Worm (Caenorhabditis elegans) whole organism, late embryonic: ENCODE measurements around the gene C42C1.8.

ENCODE experiments used
- C08G9.2 ChIP-seq: sonication (generic microtip); optimal IDR thresholded peaks from 2 replicates; lab custom pipeline; 2016; ENCODE audit warnings: mild to moderate bottlenecking, missing genetic modification characterization, moderate library complexity, missing compliant biosample characterization
- C38D4.7 ChIP-seq: fragments of 200-800 bp; sonication (Bioruptor generic); optimal IDR thresholded peaks from 2 replicates; lab custom pipeline; 2018; ENCODE audit warnings: mild to moderate bottlenecking, missing genetic modification characterization, moderate library complexity, missing compliant biosample characterization
- F13H6.1 ChIP-seq: sonication (generic microtip); optimal IDR thresholded peaks from 2 replicates; lab custom pipeline; 2016; ENCODE audit warnings: missing genetic modification characterization, missing compliant biosample characterization
- K02D7.2 ChIP-seq: sonication (generic microtip); optimal IDR thresholded peaks from 2 replicates; lab custom pipeline; 2017; ENCODE audit warnings: mild to moderate bottlenecking, missing genetic modification characterization, missing compliant biosample characterization
- Y22D7AL.16 ChIP-seq: sonication (generic microtip); optimal IDR thresholded peaks from 2 replicates; lab custom pipeline; 2016; ENCODE audit warnings: missing genetic modification characterization, missing compliant biosample characterization
- ahr-1 ChIP-seq: sonication (generic microtip); optimal IDR thresholded peaks from 2 replicates; lab custom pipeline; 2016; ENCODE audit warnings: missing genetic modification characterization, missing compliant biosample characterization
- ceh-18 ChIP-seq: sonication (generic microtip); optimal IDR thresholded peaks from 2 replicates; lab custom pipeline; 2016; ENCODE audit warnings: missing genetic modification characterization, missing compliant biosample characterization
- ceh-22 ChIP-seq: sonication (generic microtip); optimal IDR thresholded peaks from 2 replicates; lab custom pipeline; 2017; ENCODE audit warnings: missing biosample characterization, missing genetic modification characterization
- ceh-24 ChIP-seq: sonication (generic microtip); optimal IDR thresholded peaks from 2 replicates; lab custom pipeline; 2016; ENCODE audit warnings: mild to moderate bottlenecking, missing genetic modification characterization, missing compliant biosample characterization
- ceh-30 ChIP-seq: fragments of 150-350 bp; optimal IDR thresholded peaks from 2 replicates; lab custom pipeline; 2014; ENCODE audit warnings: missing biosample characterization, missing genetic modification characterization
- ceh-48 ChIP-seq: sonication (generic microtip); optimal IDR thresholded peaks from 2 replicates; lab custom pipeline; 2016; ENCODE audit warnings: missing genetic modification characterization, inconsistent platforms, missing compliant biosample characterization
- ceh-6 ChIP-seq: fragments of 200-800 bp; sonication (Bioruptor generic); optimal IDR thresholded peaks from 2 replicates; lab custom pipeline; 2018; ENCODE audit warnings: mild to moderate bottlenecking, missing genetic modification characterization, missing compliant biosample characterization
- dve-1 ChIP-seq: sonication (generic microtip); optimal IDR thresholded peaks from 2 replicates; lab custom pipeline; 2017; ENCODE audit warnings: antibody characterized with exemption, mild to moderate bottlenecking, missing genetic modification characterization, missing compliant biosample characterization
- elt-4 ChIP-seq: sonication (generic microtip); optimal IDR thresholded peaks from 2 replicates; lab custom pipeline; 2016; ENCODE audit warnings: missing genetic modification characterization, missing compliant biosample characterization
- fax-1 ChIP-seq: sonication (generic microtip); optimal IDR thresholded peaks from 2 replicates; lab custom pipeline; 2016; ENCODE audit warnings: missing genotype, missing genetic modification characterization, missing compliant biosample characterization
- fkh-6 ChIP-seq: sonication (generic microtip); optimal IDR thresholded peaks from 2 replicates; lab custom pipeline; 2016; ENCODE audit warnings: missing genetic modification characterization, missing compliant biosample characterization
- gmeb-2 ChIP-seq: sonication (generic microtip); optimal IDR thresholded peaks from 2 replicates; lab custom pipeline; 2016; ENCODE audit warnings: missing genetic modification characterization, inconsistent platforms, missing compliant biosample characterization
- hlh-13 ChIP-seq: fragments of 200-800 bp; sonication (Bioruptor generic); optimal IDR thresholded peaks from 2 replicates; lab custom pipeline; 2018; ENCODE audit warnings: mild to moderate bottlenecking, missing genetic modification characterization, missing compliant biosample characterization
- hlh-15 ChIP-seq: sonication (generic microtip); optimal IDR thresholded peaks from 2 replicates; lab custom pipeline; 2016; ENCODE audit warnings: missing genetic modification characterization, missing compliant biosample characterization
- hlh-30 ChIP-seq: sonication (generic microtip); optimal IDR thresholded peaks from 2 replicates; lab custom pipeline; 2017; ENCODE audit warnings: antibody characterized with exemption, missing genetic modification characterization, missing compliant biosample characterization; ENCODE audit not compliant: insufficient read depth
- hlh-6 ChIP-seq: sonication (generic microtip); optimal IDR thresholded peaks from 2 replicates; lab custom pipeline; 2016; ENCODE audit warnings: missing genotype, missing genetic modification characterization, missing compliant biosample characterization
- hlh-8 ChIP-seq: sonication (generic microtip); optimal IDR thresholded peaks from 2 replicates; lab custom pipeline; 2016; ENCODE audit warnings: missing genotype, missing genetic modification characterization, missing compliant biosample characterization
- madf-2 ChIP-seq: sonication (generic microtip); optimal IDR thresholded peaks from 2 replicates; lab custom pipeline; 2017; ENCODE audit warnings: missing genetic modification characterization, missing compliant biosample characterization
- nfya-1 ChIP-seq: sonication (generic microtip); optimal IDR thresholded peaks from 2 replicates; lab custom pipeline; 2017; ENCODE audit warnings: missing genetic modification characterization, mild to moderate bottlenecking, missing compliant biosample characterization, antibody characterized with exemption, moderate library complexity
- nhr-11 ChIP-seq: fragments of 150-350 bp; optimal IDR thresholded peaks from 2 replicates; lab custom pipeline; 2014; ENCODE audit warnings: missing biosample characterization, missing genetic modification characterization
- nhr-232 ChIP-seq: sonication (generic microtip); optimal IDR thresholded peaks from 2 replicates; lab custom pipeline; 2016; ENCODE audit warnings: missing genetic modification characterization, missing compliant biosample characterization
- npax-4 ChIP-seq: sonication (generic microtip); optimal IDR thresholded peaks from 2 replicates; lab custom pipeline; 2016; ENCODE audit warnings: missing genetic modification characterization, missing compliant biosample characterization
- odd-2 ChIP-seq: sonication (generic microtip); optimal IDR thresholded peaks from 2 replicates; lab custom pipeline; 2017; ENCODE audit warnings: antibody characterized with exemption, mild to moderate bottlenecking, missing genetic modification characterization, missing compliant biosample characterization
- pat-9 ChIP-seq: fragments of 200-800 bp; sonication (Bioruptor generic); optimal IDR thresholded peaks from 2 replicates; lab custom pipeline; 2018; ENCODE audit warnings: mild to moderate bottlenecking, missing genetic modification characterization, moderate library complexity, missing compliant biosample characterization
- pax-1 ChIP-seq: fragments of 150-350 bp; optimal IDR thresholded peaks from 2 replicates; lab custom pipeline; 2014; ENCODE audit warnings: missing biosample characterization, missing genetic modification characterization
- pros-1 ChIP-seq: fragments of 150-350 bp; optimal IDR thresholded peaks from 2 replicates; lab custom pipeline; 2014; ENCODE audit warnings: missing biosample characterization, missing genetic modification reagents, missing genetic modification characterization
- ref-2 ChIP-seq: sonication (generic microtip); optimal IDR thresholded peaks from 2 replicates; lab custom pipeline; 2016; ENCODE audit warnings: missing genetic modification characterization, missing compliant biosample characterization
- rnt-1 ChIP-seq: sonication (generic microtip); optimal IDR thresholded peaks from 2 replicates; lab custom pipeline; 2016; ENCODE audit warnings: missing genetic modification characterization, missing compliant biosample characterization
- sdc-2 ChIP-seq: sonication (generic microtip); optimal IDR thresholded peaks from 2 replicates; lab custom pipeline; 2016; ENCODE audit warnings: missing genotype, missing genetic modification characterization, missing compliant biosample characterization
- sox-2 ChIP-seq: fragments of 200-800 bp; sonication (Bioruptor generic); IDR thresholded peaks from 2 replicates; pipeline ENCODE4 v1.3.6; 2022; ENCODE audit warnings: missing genetic modification reagents, missing genetic modification characterization, missing compliant biosample characterization
- tbx-7 ChIP-seq: sonication (generic microtip); optimal IDR thresholded peaks from 2 replicates; lab custom pipeline; 2016; ENCODE audit warnings: missing genotype, missing genetic modification characterization, missing compliant biosample characterization
- unc-42 ChIP-seq: sonication (generic microtip); optimal IDR thresholded peaks from 2 replicates; lab custom pipeline; 2016; ENCODE audit warnings: missing genotype, missing genetic modification characterization, missing compliant biosample characterization
- unc-55 ChIP-seq: sonication (generic microtip); optimal IDR thresholded peaks from 2 replicates; lab custom pipeline; 2017; ENCODE audit warnings: missing biosample characterization, missing genetic modification reagents, missing genetic modification characterization
- unc-86 ChIP-seq: sonication (generic microtip); optimal IDR thresholded peaks from 2 replicates; lab custom pipeline; 2016; ENCODE audit warnings: missing genetic modification characterization, missing compliant biosample characterization
- zip-5 ChIP-seq: sonication (generic microtip); optimal IDR thresholded peaks from 2 replicates; lab custom pipeline; 2016; ENCODE audit warnings: missing genetic modification characterization, missing compliant biosample characterization
- ztf-16 ChIP-seq: sonication (generic microtip); optimal IDR thresholded peaks from 2 replicates; lab custom pipeline; 2017; ENCODE audit warnings: missing genetic modification characterization, missing compliant biosample characterization

C42C1.8 gene

ce11 chrIV:12268272-12269045, 22.4 kb upstream of the C42C1.8 start, which contains the start of the genes ppm-1.H and rpl-34 (continued):
- TF ChIP-seq hlh-6 (tag; lab: Kevin White, UChicago): no peak
- no peak for TF ChIP-seq sox-2 (GFP tag; lab: Robert Waterston, UW)
- TF ChIP-seq ceh-6 (GFP tag; lab: Kevin White, UChicago): no peak
- no peak for TF ChIP-seq ceh-30 (tag; lab: Kevin White, UChicago)
- no peak for TF ChIP-seq tbx-7 (tag; lab: Kevin White, UChicago)
- TF ChIP-seq odd-2 (tag; lab: Kevin White, UChicago): no peak
- no peak for TF ChIP-seq hlh-15 (tag; lab: Kevin White, UChicago)
- TF ChIP-seq madf-2: no peak
- TF ChIP-seq ceh-18 (tag; lab: Kevin White, UChicago): peak; percentile 21
- TF ChIP-seq ztf-16 (tag; lab: Kevin White, UChicago): no peak
- TF ChIP-seq nfya-1 (tag; lab: Kevin White, UChicago): peak; percentile 84
- TF ChIP-seq unc-42 (tag; lab: Kevin White, UChicago): peak; percentile 57
- TF ChIP-seq pax-1: peak; percentile 50
- peak; percentile 33 for TF ChIP-seq hlh-30
- TF ChIP-seq fax-1 (tag; lab: Kevin White, UChicago): no peak
- no peak for TF ChIP-seq C38D4.7
- TF ChIP-seq ceh-48 (tag; lab: Kevin White, UChicago): peak; percentile 51
- TF ChIP-seq pat-9: no peak
- no peak for TF ChIP-seq unc-86
- TF ChIP-seq K02D7.2 (tag; lab: Kevin White, UChicago): no peak
- no peak for TF ChIP-seq ref-2 (tag; lab: Kevin White, UChicago)
- TF ChIP-seq npax-4: no peak
- TF ChIP-seq Y22D7AL.16 (tag; lab: Kevin White, UChicago): no peak
- peak; percentile 39 for TF ChIP-seq zip-5
- no peak for TF ChIP-seq dve-1

- TF ChIP-seq C08G9.2 (tag; lab: Kevin White, UChicago): no peak
- TF ChIP-seq hlh-13: no peak
- no peak for TF ChIP-seq C38D4.7
- no peak for TF ChIP-seq nhr-11
- no peak for TF ChIP-seq hlh-30
- no peak for TF ChIP-seq hlh-8 (tag; lab: Kevin White, UChicago)
- no peak for TF ChIP-seq fax-1 (tag; lab: Kevin White, UChicago)
- no peak for TF ChIP-seq rnt-1 (tag; lab: Kevin White, UChicago)
- TF ChIP-seq pros-1 (tag; lab: Kevin White, UChicago): no peak
- no peak for TF ChIP-seq K02D7.2 (tag; lab: Kevin White, UChicago)
- no peak for TF ChIP-seq fkh-6 (tag; lab: Kevin White, UChicago)
- TF ChIP-seq ceh-30 (tag; lab: Kevin White, UChicago): no peak
- TF ChIP-seq ceh-24: no peak
- no peak for TF ChIP-seq odd-2 (tag; lab: Kevin White, UChicago)
- no peak for TF ChIP-seq madf-2
- no peak for TF ChIP-seq unc-55 (GFP tag; lab: Kevin White, UChicago)
Observed at ce11 chrIV:12270392-12270791, 20.5 kb upstream of the C42C1.8 start, which contains the start of gene C42C1.3. C42C1.3 (minus strand) TSS chrIV:12270492.

ce11 chrIV:12274365-12274764, 16.5 kb upstream of the C42C1.8 start:
- no peak for TF ChIP-seq ahr-1 (tag; lab: Kevin White, UChicago)
- TF ChIP-seq sdc-2 (tag; lab: Kevin White, UChicago): no peak
- TF ChIP-seq K02D7.2 (tag; lab: Kevin White, UChicago): no peak
- TF ChIP-seq odd-2 (tag; lab: Kevin White, UChicago): no peak
- no peak for TF ChIP-seq unc-42 (tag; lab: Kevin White, UChicago)
- TF ChIP-seq ztf-16 (tag; lab: Kevin White, UChicago): no peak
- TF ChIP-seq nhr-232: no peak
- TF ChIP-seq C38D4.7: no peak
- no peak for TF ChIP-seq sox-2 (GFP tag; lab: Robert Waterston, UW)
- TF ChIP-seq F13H6.1: no peak
- no peak for TF ChIP-seq tbx-7 (tag; lab: Kevin White, UChicago)
- no peak for TF ChIP-seq gmeb-2
- TF ChIP-seq elt-4 (tag; lab: Kevin White, UChicago): no peak
- TF ChIP-seq hlh-6 (tag; lab: Kevin White, UChicago): no peak
- no peak for TF ChIP-seq ceh-6 (GFP tag; lab: Kevin White, UChicago)
- TF ChIP-seq fax-1 (tag; lab: Kevin White, UChicago): no peak
- TF ChIP-seq ceh-22: no peak
- TF ChIP-seq hlh-15 (tag; lab: Kevin White, UChicago): no peak
